Worm (Caenorhabditis elegans) whole organism, L4/young adult: ENCODE results near the gene clec-173.

Source experiments
- W03F9.2 ChIP-seq: fragments of 150-350 bp; optimal IDR thresholded peaks from 2 replicates; lab custom pipeline; 2014; ENCODE audit warnings: missing biosample characterization, missing genetic modification characterization
- him-1 ChIP-seq: sonication (generic microtip); optimal IDR thresholded peaks from 2 replicates; lab custom pipeline; 2016; ENCODE audit warnings: missing genotype, missing genetic modification reagents, missing genetic modification characterization, missing compliant biosample characterization

ce11 chrIV:3234269-3234668 is 33.2 kb downstream of the clec-173 start:
- TF ChIP-seq him-1 (tag; lab: Kevin White, UChicago): no peak
- no peak for TF ChIP-seq W03F9.2 (tag; lab: Kevin White, UChicago)
